Worm (Caenorhabditis elegans): ENCODE results near the gene kat-1.

DNA sequence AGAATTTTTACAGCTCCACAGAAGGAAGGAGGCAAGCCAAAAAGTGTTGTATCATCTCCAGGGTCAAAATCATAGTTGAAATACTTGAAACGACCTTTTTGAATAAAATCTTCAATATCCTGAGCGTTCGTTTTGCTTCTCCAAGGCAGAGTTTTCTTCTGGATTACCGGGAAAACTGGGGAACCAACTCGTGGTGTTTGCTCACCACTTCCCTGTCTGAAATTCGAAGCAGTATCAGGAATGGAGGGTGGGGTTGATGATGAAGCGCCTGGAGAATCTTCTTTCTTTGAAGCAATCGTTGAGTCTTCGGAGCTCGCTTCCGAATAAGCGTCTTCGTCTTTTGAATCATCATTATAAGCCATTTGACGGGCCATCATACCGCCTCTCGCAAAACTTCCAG, 29.5 kb downstream of the kat-1 start:
- no peak for TF ChIP-seq him-1 (tag; optimal IDR thresholded peaks at IDR 0.05)
- no peak for TF ChIP-seq dao-5 (tag; optimal IDR thresholded peaks at IDR 0.05)
